Worm (Caenorhabditis elegans): Measurements from ENCODE around the gene ubc-24.

- TF ChIP-seq K11D2.4 (GFP tag; IDR thresholded peaks at IDR 0.05) = no peak
- no peak for TF ChIP-seq rpc-1 (optimal IDR thresholded peaks at IDR 0.05)
- TF ChIP-seq rpc-1 (tag; optimal IDR thresholded peaks at IDR 0.05) = no peak
- no peak for TF ChIP-seq pha-4 (tag; optimal IDR thresholded peaks at IDR 0.05)
- no peak for TF ChIP-seq B0019.2 (GFP tag; conservative IDR thresholded peaks at IDR 0.05)
- TF ChIP-seq snpc-1.3 (tag; optimal IDR thresholded peaks at IDR 0.05; ENCODE audit: insufficient read depth) = no peak
- TF ChIP-seq lin-54 (GFP tag; optimal IDR thresholded peaks at IDR 0.05) = no peak
- no peak for TF ChIP-seq akir-1 (GFP tag; optimal IDR thresholded peaks at IDR 0.05)
- TF ChIP-seq dpl-1 (GFP tag; optimal IDR thresholded peaks at IDR 0.05) = no peak
- no peak for TF ChIP-seq F39B2.1 (GFP tag; IDR thresholded peaks at IDR 0.05)
- TF ChIP-seq unc-130 (GFP tag; optimal IDR thresholded peaks at IDR 0.05) = no peak
These were observed 6.3 kb upstream of the ubc-24 start, which contains the start of gene dod-23 for ce11 chrII:8399064-8399463.

Data from whole organism, young adult.